ENCODE assay signal across 1 worm cellular context in genomic region chrX:13165686-13166085, ce11.
A peak's percentile ranks its signal among the peaks of the same experiment; 100 is the strongest.
TF ChIP-seq lines count a peak whose summit lies in the region.

No protein-coding gene starts in this region.

TF ChIP-seq in whole organism, L1 larva, 84 proteins besides CTCF, POLR2A, EP300 and RAD21 (continued from another document):
- TF ChIP-seq F16B12.6 (tag; optimal IDR thresholded peaks at IDR 0.05; lab: Kevin White, UChicago) (no peak), ceh-82 (tag; optimal IDR thresholded peaks at IDR 0.05; lab: Kevin White, UChicago) (no peak), lir-3 (tag; optimal IDR thresholded peaks at IDR 0.05; lab: Kevin White, UChicago; ENCODE audit: poor library complexity) (no peak), mab-9 (GFP tag; IDR thresholded peaks at IDR 0.05; lab: Robert Waterston, UW) (no peak), aly-2 (tag; optimal IDR thresholded peaks at IDR 0.05; lab: Kevin White, UChicago) (no peak), ceh-63 (GFP tag; optimal IDR thresholded peaks at IDR 0.05; lab: Kevin White, UChicago) (no peak), fkh-8 (tag; optimal IDR thresholded peaks at IDR 0.05; lab: Kevin White, UChicago) (no peak), unc-62 (GFP tag; optimal IDR thresholded peaks at IDR 0.05; lab: Kevin White, UChicago) (no peak), nhr-28 (tag; optimal IDR thresholded peaks at IDR 0.05; lab: Kevin White, UChicago) (no peak), efl-3 (GFP tag; optimal IDR thresholded peaks at IDR 0.05; lab: Kevin White, UChicago) (no peak), swsn-7 (tag; optimal IDR thresholded peaks at IDR 0.05; lab: Kevin White, UChicago) (no peak), rnt-1 (tag; optimal IDR thresholded peaks at IDR 0.05; lab: Kevin White, UChicago) (no peak), zag-1 (tag; optimal IDR thresholded peaks at IDR 0.05; lab: Kevin White, UChicago) (no peak), ama-1 (optimal IDR thresholded peaks at IDR 0.05; lab: Kevin White, UChicago) (no peak), tbx-2 (tag; optimal IDR thresholded peaks at IDR 0.05; lab: Kevin White, UChicago) (no peak), xbp-1 (tag; optimal IDR thresholded peaks at IDR 0.05; lab: Kevin White, UChicago) (no peak), sup-37 (GFP tag; optimal IDR thresholded peaks at IDR 0.05; lab: Kevin White, UChicago) (no peak), dpl-1 (GFP tag; optimal IDR thresholded peaks at IDR 0.05; lab: Kevin White, UChicago) (no peak), unc-98 (GFP tag; IDR thresholded peaks at IDR 0.05; lab: Robert Waterston, UW) (no peak), irx-1 (tag; optimal IDR thresholded peaks at IDR 0.05; lab: Kevin White, UChicago) (no peak), nhr-85 (tag; lab: Kevin White, UChicago) (no peak), nhr-47 (tag; optimal IDR thresholded peaks at IDR 0.05; lab: Kevin White, UChicago) (no peak), C16A3.4 (tag; optimal IDR thresholded peaks at IDR 0.05; lab: Kevin White, UChicago) (no peak), lsy-2 (tag; optimal IDR thresholded peaks at IDR 0.05; lab: Kevin White, UChicago) (peak in 1 of 2 experiments; percentile 50), ces-1 (GFP tag; optimal IDR thresholded peaks at IDR 0.05; lab: Kevin White, UChicago) (no peak), C34B4.2 (tag; optimal IDR thresholded peaks at IDR 0.05; lab: Kevin White, UChicago) (no peak), pqm-1 (tag; optimal IDR thresholded peaks at IDR 0.05; lab: Kevin White, UChicago) (peak; percentile 90), fos-1 (tag; optimal IDR thresholded peaks at IDR 0.05; lab: Kevin White, UChicago) (no peak), ceh-8 (GFP tag; optimal IDR thresholded peaks at IDR 0.05; lab: Kevin White, UChicago) (no peak), efl-1 (optimal IDR thresholded peaks at IDR 0.05; lab: Kevin White, UChicago) (no peak), efl-1 (GFP tag; optimal IDR thresholded peaks at IDR 0.05 in 1 of 2; lab: Kevin White, UChicago) (no peak), unc-30 (tag; optimal IDR thresholded peaks at IDR 0.05; lab: Kevin White, UChicago) (no peak), elt-2 (tag; optimal IDR thresholded peaks at IDR 0.05; lab: Kevin White, UChicago) (peak; percentile 100), vab-15 (tag; optimal IDR thresholded peaks at IDR 0.05; lab: Kevin White, UChicago) (no peak), blmp-1 (tag; optimal IDR thresholded peaks at IDR 0.05; lab: Kevin White, UChicago) (peak; percentile 74), ceh-90 (tag; optimal IDR thresholded peaks at IDR 0.05; lab: Kevin White, UChicago) (no peak), aha-1 (tag; optimal IDR thresholded peaks at IDR 0.05; lab: Kevin White, UChicago) (no peak), nhr-90 (tag; optimal IDR thresholded peaks at IDR 0.05; lab: Kevin White, UChicago; ENCODE audit: poor library complexity) (peak; percentile 52), lin-35 (GFP tag; optimal IDR thresholded peaks at IDR 0.05; lab: Kevin White, UChicago) (peak in 1 of 2 experiments; percentile 46)
